Worm (Caenorhabditis elegans) whole organism, L3 larva: ENCODE data around the gene vit-3.

ENCODE experiments used
- aly-2 ChIP-seq: fragments of 150-350 bp; optimal IDR thresholded peaks from 2 replicates; lab custom pipeline; 2014; ENCODE audit warnings: missing biosample characterization, missing genetic modification characterization
- daf-12 ChIP-seq: fragments of 150-350 bp; optimal IDR thresholded peaks from 2 replicates; lab custom pipeline; 2014; ENCODE audit warnings: missing biosample characterization, missing genetic modification reagents, missing genetic modification characterization
- elt-3 ChIP-seq, 3 experiments: fragments of 150-350 bp in 1 of 3; sonication (generic microtip) in 2 of 3; optimal IDR thresholded peaks; 2 replicates in 2 of 3; 4 replicates in 1 of 3; lab custom pipeline; 2014 to 2017; ENCODE audit warnings: missing biosample characterization in 3 of 3, missing genetic modification characterization in 3 of 3
- fkh-10 ChIP-seq: sonication (generic microtip); optimal IDR thresholded peaks from 2 replicates; lab custom pipeline; 2017; ENCODE audit warnings: missing biosample characterization, missing genetic modification reagents, missing genetic modification characterization
- jun-1 ChIP-seq: fragments of 150-350 bp; optimal IDR thresholded peaks from 2 replicates; lab custom pipeline; 2014; ENCODE audit warnings: missing biosample characterization, missing genetic modification reagents, missing genetic modification characterization
- nhr-11 ChIP-seq: fragments of 150-350 bp; optimal IDR thresholded peaks from 2 replicates; lab custom pipeline; 2014; ENCODE audit warnings: missing biosample characterization, missing genetic modification characterization
- nhr-28 ChIP-seq: fragments of 150-350 bp; optimal IDR thresholded peaks from 2 replicates; lab custom pipeline; 2014; ENCODE audit warnings: missing biosample characterization, missing genetic modification characterization
- snpc-4 ChIP-seq: fragments of 150-350 bp; optimal IDR thresholded peaks from 2 replicates; lab custom pipeline; 2014; ENCODE audit warnings: missing biosample characterization, missing genetic modification characterization
- tbx-2 ChIP-seq: sonication (generic microtip); optimal IDR thresholded peaks from 2 replicates; lab custom pipeline; 2016; ENCODE audit warnings: mild to moderate bottlenecking, missing genetic modification characterization, missing compliant biosample characterization
- unc-39 ChIP-seq: sonication (generic microtip); optimal IDR thresholded peaks from 4 replicates; lab custom pipeline; 2017; ENCODE audit warnings: missing biosample characterization, missing genetic modification characterization

- TF ChIP-seq daf-12 (no peak), unc-39 (tag; lab: Kevin White, UChicago) (no peak), elt-3 (tag; optimal IDR thresholded peaks at IDR 0.05; lab: Kevin White, UChicago) (no peak), fkh-10 (no peak), aly-2 (no peak), nhr-28 (tag; lab: Kevin White, UChicago) (no peak), snpc-4 (tag; lab: Kevin White, UChicago) (no peak), tbx-2 (tag; lab: Kevin White, UChicago) (no peak), nhr-11 (tag; lab: Kevin White, UChicago) (no peak), jun-1 (no peak)
Measured at ce11 chrX:3590510-3590909, 18.2 kb upstream of the vit-3 start.
